Fruit fly (Drosophila melanogaster): ENCODE measurements around the gene Hsc70-3.

Hsc70-3 gene

dm6 chrX:11848507-11849264 lies 41.8 kb upstream of the Hsc70-3 start (continued):
- TF ChIP-seq Dek (tag; optimal IDR thresholded peaks at IDR 0.05) = peak; percentile 9
- TF ChIP-seq CG1832 (GFP tag; optimal IDR thresholded peaks at IDR 0.05) = no peak
- no peak for TF ChIP-seq wek (GFP tag; optimal IDR thresholded peaks at IDR 0.05)
- no peak for TF ChIP-seq CG9215 (GFP tag; IDR thresholded peaks at IDR 0.05)
- TF ChIP-seq toy (GFP tag; IDR thresholded peaks at IDR 0.05) = no peak
- TF ChIP-seq cad (GFP tag; optimal IDR thresholded peaks at IDR 0.05) = no peak
- no peak for TF ChIP-seq CG2202 (tag; optimal IDR thresholded peaks at IDR 0.05)
- peak; percentile 43 for TF ChIP-seq cwo (GFP tag; optimal IDR thresholded peaks at IDR 0.05)
- TF ChIP-seq CG15479 (GFP tag; optimal IDR thresholded peaks at IDR 0.05) = no peak
- TF ChIP-seq CG1233 (GFP tag; optimal IDR thresholded peaks at IDR 0.05) = peak; percentile 16
- TF ChIP-seq CG2199 (GFP tag; IDR thresholded peaks at IDR 0.05) = 0 out of 3 replicates have a peak, but pooled peaks have one; percentile 19
- TF ChIP-seq Nf-YC (tag; optimal IDR thresholded peaks at IDR 0.05) = peak; percentile 13
- TF ChIP-seq kay (GFP tag; optimal IDR thresholded peaks at IDR 0.05) = no peak
- no peak for TF ChIP-seq Hmx (GFP tag; optimal IDR thresholded peaks at IDR 0.05)
- no peak for TF ChIP-seq ci (GFP tag; IDR thresholded peaks at IDR 0.05)
- peak; percentile 53 for TF ChIP-seq lab (GFP tag; optimal IDR thresholded peaks at IDR 0.05)
- peak; percentile 44 for TF ChIP-seq Meics (GFP tag; optimal IDR thresholded peaks at IDR 0.05)
- TF ChIP-seq CG8478 (optimal IDR thresholded peaks at IDR 0.05) = no peak
- no peak for TF ChIP-seq vnd (GFP tag; IDR thresholded peaks at IDR 0.05; ENCODE audit: partially characterized antibody)
- TF ChIP-seq Poxn (GFP tag; IDR thresholded peaks at IDR 0.05) = no peak
- TF ChIP-seq phol (tag; optimal IDR thresholded peaks at IDR 0.05) = peak; percentile 58
- no peak for TF ChIP-seq schlank (tag; optimal IDR thresholded peaks at IDR 0.05)
- TF ChIP-seq CG8290 (GFP tag; optimal IDR thresholded peaks at IDR 0.05) = no peak
- TF ChIP-seq CG8290 (tag; optimal IDR thresholded peaks at IDR 0.05) = peak in 1 of 2 experiments; percentile 51
- TF ChIP-seq bowl (GFP tag; IDR thresholded peaks at IDR 0.05) = no peak
- no peak for TF ChIP-seq dmrt11E (tag; optimal IDR thresholded peaks at IDR 0.05)
- TF ChIP-seq CG8388 (GFP tag; optimal IDR thresholded peaks at IDR 0.05) = peak; percentile 37
- peak; percentile 5 for TF ChIP-seq CG10147 (GFP tag; optimal IDR thresholded peaks at IDR 0.05)
- TF ChIP-seq B-H2 (GFP tag; optimal IDR thresholded peaks at IDR 0.05) = no peak
- no peak for TF ChIP-seq CG16863 (GFP tag; optimal IDR thresholded peaks at IDR 0.05)
- TF ChIP-seq Myb (GFP tag; optimal IDR thresholded peaks at IDR 0.05) = no peak
- no peak for TF ChIP-seq CG6813 (GFP tag; optimal IDR thresholded peaks at IDR 0.05)
- TF ChIP-seq Stat92E (GFP tag; optimal IDR thresholded peaks at IDR 0.05) = no peak
- TF ChIP-seq sr (GFP tag; IDR thresholded peaks at IDR 0.05) = no peak
- peak; percentile 35; the same call in 1 of the 3 replicates for TF ChIP-seq CG14050 (GFP tag; IDR thresholded peaks at IDR 0.05)
- TF ChIP-seq Hr39 (optimal IDR thresholded peaks at IDR 0.05) = no peak
- peak in 1 of 2 experiments; percentile 32 for TF ChIP-seq Eip74EF (GFP tag; optimal IDR thresholded peaks at IDR 0.05)
- TF ChIP-seq peb (GFP tag; IDR thresholded peaks at IDR 0.05) = no peak
- TF ChIP-seq Side (GFP tag; optimal IDR thresholded peaks at IDR 0.05) = no peak
- no peak for TF ChIP-seq h (optimal IDR thresholded peaks at IDR 0.05)
- TF ChIP-seq run (tag; optimal IDR thresholded peaks at IDR 0.05) = peak; percentile 30
- peak; percentile 71 for TF ChIP-seq gem (tag; optimal IDR thresholded peaks at IDR 0.05)
- no peak for TF ChIP-seq CG43689 (GFP tag; IDR thresholded peaks at IDR 0.05)
- no peak for TF ChIP-seq CG17802 (tag; optimal IDR thresholded peaks at IDR 0.05)
- TF ChIP-seq CG1792 (GFP tag; optimal IDR thresholded peaks at IDR 0.05) = no peak
- no peak for TF ChIP-seq ara (GFP tag; IDR thresholded peaks at IDR 0.05)
- no peak for TF ChIP-seq Kr (GFP tag; optimal IDR thresholded peaks at IDR 0.05)
- no peak for TF ChIP-seq Abd-B (GFP tag; optimal IDR thresholded peaks at IDR 0.05)
- TF ChIP-seq Fer3 (tag; optimal IDR thresholded peaks at IDR 0.05) = peak; percentile 48
- no peak for TF ChIP-seq wor (GFP tag; IDR thresholded peaks at IDR 0.05)
- no peak for TF ChIP-seq YL-1 (GFP tag; optimal IDR thresholded peaks at IDR 0.05)
